Worm (Caenorhabditis elegans) whole organism, late embryonic: Measurements from ENCODE around the gene srt-17.

Experiments used
- ceh-18 ChIP-seq: sonication (generic microtip); optimal IDR thresholded peaks from 2 replicates; lab custom pipeline; 2016; ENCODE audit warnings: missing genetic modification characterization, missing compliant biosample characterization
- ceh-30 ChIP-seq: fragments of 150-350 bp; optimal IDR thresholded peaks from 2 replicates; lab custom pipeline; 2014; ENCODE audit warnings: missing biosample characterization, missing genetic modification characterization
- elt-2 ChIP-seq: sonication (generic microtip); optimal IDR thresholded peaks from 2 replicates; lab custom pipeline; 2016; ENCODE audit warnings: missing genetic modification reagents, missing genetic modification characterization, missing compliant biosample characterization
- fkh-10 ChIP-seq: fragments of 150-350 bp; optimal IDR thresholded peaks from 2 replicates; lab custom pipeline; 2014; ENCODE audit warnings: missing biosample characterization, missing genetic modification reagents, missing genetic modification characterization
- hlh-30 ChIP-seq: sonication (generic microtip); optimal IDR thresholded peaks from 2 replicates; lab custom pipeline; 2017; ENCODE audit warnings: antibody characterized with exemption, missing genetic modification characterization, missing compliant biosample characterization; ENCODE audit not compliant: insufficient read depth
- nfya-1 ChIP-seq: sonication (generic microtip); optimal IDR thresholded peaks from 2 replicates; lab custom pipeline; 2017; ENCODE audit warnings: missing genetic modification characterization, mild to moderate bottlenecking, missing compliant biosample characterization, antibody characterized with exemption, moderate library complexity
- pat-9 ChIP-seq: fragments of 200-800 bp; sonication (Bioruptor generic); optimal IDR thresholded peaks from 2 replicates; lab custom pipeline; 2018; ENCODE audit warnings: mild to moderate bottlenecking, missing genetic modification characterization, moderate library complexity, missing compliant biosample characterization
- pha-4 ChIP-seq: fragments of 150-350 bp; optimal IDR thresholded peaks from 2 replicates; lab custom pipeline; 2018; ENCODE audit warnings: missing biosample characterization, missing genetic modification reagents, missing genetic modification characterization

- no peak for TF ChIP-seq pat-9
- TF ChIP-seq nfya-1 (tag; lab: Kevin White, UChicago): no peak
- TF ChIP-seq ceh-18: no peak
- no peak for TF ChIP-seq fkh-10 (GFP tag; lab: Kevin White, UChicago)
- TF ChIP-seq hlh-30: no peak
- no peak for TF ChIP-seq pha-4 (tag; lab: Kevin White, UChicago)
- no peak for TF ChIP-seq ceh-30 (tag; lab: Kevin White, UChicago)
- TF ChIP-seq elt-2 (tag; lab: Kevin White, UChicago): no peak
Observed at ce11 chrV:627585-627984, 2.8 kb upstream of the srt-17 start, which contains the start of gene F48G7.8.
